Worm (Caenorhabditis elegans): ENCODE measurements around the gene fbxa-170.

Gene fbxa-170

DNA sequence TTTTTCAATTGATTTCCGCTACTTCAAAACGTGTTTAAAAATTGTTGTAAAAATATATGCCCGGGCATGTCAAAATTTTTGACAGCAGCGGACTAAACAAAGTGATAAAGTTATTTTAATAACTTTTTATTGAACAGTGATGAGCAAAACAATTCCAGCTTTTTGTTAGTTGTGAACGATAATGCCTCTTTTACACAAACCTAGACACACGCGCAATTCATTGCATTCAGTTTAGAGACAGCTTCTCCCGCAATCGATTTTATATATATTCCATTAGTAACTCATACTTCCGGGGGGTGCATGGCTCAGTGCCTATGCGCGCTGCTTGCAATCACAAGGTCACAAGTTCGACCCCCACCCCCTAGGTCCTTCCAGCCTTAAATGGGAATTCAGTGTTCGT lies 23.8 kb downstream of the fbxa-170 start, which contains the start of gene ZK380.6:
ZK380.6 (plus strand) TSS at position 301 of the 400 bp plus-strand sequence.
- TF ChIP-seq mls-2 (tag; optimal IDR thresholded peaks at IDR 0.05) (no peak), hlh-1 (tag; optimal IDR thresholded peaks at IDR 0.05) (no peak), snpc-4 (tag; optimal IDR thresholded peaks at IDR 0.05) (no peak), unc-39 (tag; optimal IDR thresholded peaks at IDR 0.05) (no peak), ces-1 (GFP tag; optimal IDR thresholded peaks at IDR 0.05) (no peak), bed-3 (GFP tag; optimal IDR thresholded peaks at IDR 0.05) (no peak), elt-1 (tag; optimal IDR thresholded peaks at IDR 0.05; ENCODE audit: borderline replicate concordance, insufficient read depth) (no peak), ztf-11 (tag; optimal IDR thresholded peaks at IDR 0.05) (no peak), M03D4.4 (tag; optimal IDR thresholded peaks at IDR 0.05) (no peak), mab-5 (tag; optimal IDR thresholded peaks at IDR 0.05) (no peak), unc-62 (GFP tag; optimal IDR thresholded peaks at IDR 0.05) (no peak), lin-32 (GFP tag; optimal IDR thresholded peaks at IDR 0.05) (no peak), elt-3 (tag; optimal IDR thresholded peaks at IDR 0.05) (no peak), nhr-2 (tag; optimal IDR thresholded peaks at IDR 0.05) (no peak), unc-120 (tag; optimal IDR thresholded peaks at IDR 0.05; ENCODE audit: poor library complexity, severe bottlenecking) (no peak)

DNA sequence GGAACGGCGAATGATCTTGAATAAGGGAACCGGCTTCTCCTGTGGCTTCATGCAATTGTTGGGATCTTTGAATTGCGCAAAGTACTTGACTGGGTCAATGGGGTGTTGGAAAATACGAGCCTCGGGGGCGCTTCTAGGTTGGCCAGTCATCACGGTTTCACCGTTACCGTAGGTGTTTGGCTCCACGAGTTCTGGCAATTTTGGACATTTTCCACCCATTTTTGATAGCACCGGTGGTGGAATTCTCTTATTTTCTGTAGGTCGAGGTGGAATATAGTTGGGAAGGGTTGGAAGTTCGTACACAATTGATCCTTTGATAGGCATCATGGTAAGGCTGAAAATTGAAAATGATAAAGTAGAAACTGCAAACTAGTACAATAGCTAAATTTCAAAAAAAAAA lies 26.3 kb downstream of the fbxa-170 start, which contains the start of gene ZK380.4:
ZK380.4 (minus strand) TSS at position 327 of the 400 bp plus-strand sequence.
- TF ChIP-seq nhr-12 (tag; optimal IDR thresholded peaks at IDR 0.05) (no peak), ham-2 (GFP tag; optimal IDR thresholded peaks at IDR 0.05) (no peak)

DNA sequence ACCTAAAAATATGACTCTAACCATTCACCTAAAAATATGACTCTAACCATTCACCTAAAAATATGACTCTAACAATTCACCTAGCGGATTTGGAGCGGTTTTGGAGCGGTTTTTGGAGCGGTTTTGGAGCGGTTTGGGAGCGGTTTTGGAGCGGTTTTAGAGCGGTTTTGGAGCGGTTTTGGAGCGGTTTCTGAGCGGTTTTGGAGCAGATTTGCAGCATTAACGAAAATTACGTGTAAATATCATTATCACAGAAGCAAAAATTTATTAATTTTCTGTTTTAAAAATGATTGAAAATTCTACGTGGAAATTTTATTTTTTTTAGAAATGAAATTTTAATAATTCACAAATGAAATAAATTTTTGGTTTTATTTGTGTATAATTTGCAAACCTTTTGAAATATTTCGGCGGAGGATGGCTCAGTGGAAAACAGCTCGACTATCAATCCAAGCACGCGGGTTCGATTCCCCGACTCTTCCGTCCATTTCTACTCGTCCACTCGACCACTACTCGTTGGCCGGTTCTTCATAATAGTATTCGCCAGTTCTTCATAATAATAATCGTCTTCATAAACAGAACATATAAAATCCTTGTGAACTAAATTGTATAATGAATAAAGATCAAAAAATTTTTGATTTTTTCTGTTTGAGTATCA lies 34.4 kb downstream of the fbxa-170 start:
- TF ChIP-seq snpc-4 (tag; optimal IDR thresholded peaks at IDR 0.05) (no peak), bed-3 (GFP tag; optimal IDR thresholded peaks at IDR 0.05) (no peak), ceh-83 (GFP tag; optimal IDR thresholded peaks at IDR 0.05) (no peak), unc-120 (tag; optimal IDR thresholded peaks at IDR 0.05; ENCODE audit: poor library complexity, severe bottlenecking) (no peak), tbx-8 (GFP tag; optimal IDR thresholded peaks at IDR 0.05) (no peak), nhr-76 (tag; optimal IDR thresholded peaks at IDR 0.05) (no peak), ham-2 (GFP tag; optimal IDR thresholded peaks at IDR 0.05) (no peak), unc-39 (tag; optimal IDR thresholded peaks at IDR 0.05) (no peak), blmp-1 (tag; optimal IDR thresholded peaks at IDR 0.05) (no peak), hlh-1 (tag; optimal IDR thresholded peaks at IDR 0.05) (no peak), drap-1 (GFP tag; optimal IDR thresholded peaks at IDR 0.05) (no peak)

DNA sequence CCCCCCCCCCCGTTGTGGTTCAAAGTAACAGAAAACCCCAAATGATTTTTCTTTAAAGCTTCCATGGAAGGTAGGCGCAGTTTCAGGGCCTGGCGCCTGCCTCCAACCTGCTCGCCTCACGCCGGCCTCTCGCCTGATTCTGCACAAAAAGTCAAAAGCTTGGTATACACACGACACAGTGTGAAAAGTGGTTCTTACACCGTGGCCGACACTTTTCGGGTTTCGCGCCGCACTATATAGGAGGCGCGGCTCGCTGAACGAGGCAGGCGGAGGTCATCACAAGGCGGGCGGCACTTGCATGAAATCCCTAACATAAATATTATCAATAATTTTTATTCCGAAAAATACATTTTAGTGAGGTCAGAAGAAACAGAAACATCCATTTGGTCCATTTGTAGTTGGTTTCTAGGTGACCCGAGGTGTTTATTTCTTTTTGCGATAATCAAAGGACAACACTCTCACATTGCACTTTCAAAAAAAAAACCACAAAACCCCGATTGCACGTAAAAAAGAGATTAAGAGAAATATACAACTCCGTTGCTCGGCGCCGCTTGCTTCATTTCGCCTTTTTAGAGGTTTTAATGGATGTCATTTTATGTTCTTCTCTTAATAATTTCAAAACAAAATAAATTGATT lies 46.9 kb downstream of the fbxa-170 start, which contains the start of gene ZK380.2:
ZK380.2 (plus strand) TSS at position 586 of the 636 bp plus-strand sequence.
- TF ChIP-seq flh-1 (GFP tag; optimal IDR thresholded peaks at IDR 0.05) = no peak
- no peak for TF ChIP-seq unc-39 (tag; optimal IDR thresholded peaks at IDR 0.05)
- TF ChIP-seq ham-2 (GFP tag; optimal IDR thresholded peaks at IDR 0.05) = no peak
- no peak for TF ChIP-seq ceh-39 (tag; optimal IDR thresholded peaks at IDR 0.05)
- TF ChIP-seq nhr-2 (tag; optimal IDR thresholded peaks at IDR 0.05) = no peak
- TF ChIP-seq tbx-8 (GFP tag; optimal IDR thresholded peaks at IDR 0.05) = no peak

DNA sequence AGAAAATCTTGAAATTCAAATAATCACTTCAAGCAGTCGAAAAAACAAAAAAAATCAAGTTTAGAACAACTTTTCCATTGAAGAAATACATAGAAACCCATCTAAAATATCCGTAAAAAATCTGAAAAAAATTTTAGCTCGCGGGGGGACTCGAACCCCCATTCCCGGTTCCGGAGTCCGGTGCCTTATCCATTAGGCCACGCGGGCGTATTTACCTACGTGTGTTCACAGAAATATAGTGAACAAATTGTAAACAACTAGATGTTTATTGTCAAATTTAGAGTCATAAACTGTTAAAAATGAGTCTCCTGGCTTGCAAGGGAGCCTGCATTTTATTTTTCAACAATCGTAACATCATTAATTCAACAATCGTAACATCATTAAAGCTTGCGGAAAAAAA lies 48.2 kb downstream of the fbxa-170 start:
- no peak for TF ChIP-seq hlh-1 (tag; optimal IDR thresholded peaks at IDR 0.05)
- no peak for TF ChIP-seq zip-8 (tag; optimal IDR thresholded peaks at IDR 0.05)

DNA sequence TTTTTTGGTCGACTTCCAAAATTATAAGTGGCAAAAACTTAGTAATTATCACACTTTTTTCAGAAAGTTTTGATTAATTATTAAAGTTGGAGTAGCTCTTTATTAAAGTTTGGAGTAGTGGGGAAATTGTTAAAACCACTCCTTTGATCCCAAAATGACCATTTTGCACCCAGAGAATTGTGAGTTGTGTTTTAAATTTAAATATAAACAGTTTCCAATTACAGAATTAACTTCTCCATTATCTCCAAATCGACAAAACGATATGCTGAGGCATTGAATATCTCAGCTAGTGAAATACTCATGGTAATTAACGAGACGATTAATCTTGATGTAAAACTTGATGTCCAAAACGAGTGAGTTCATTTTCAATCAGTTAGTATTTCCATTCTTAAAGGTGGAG lies 50.1 kb downstream of the fbxa-170 start, which contains the start of gene fbxb-58:
fbxb-58 (plus strand) TSS at position 301 of the 400 bp plus-strand sequence.
- TF ChIP-seq unc-39 (tag; optimal IDR thresholded peaks at IDR 0.05) = no peak
- TF ChIP-seq drap-1 (GFP tag; optimal IDR thresholded peaks at IDR 0.05) = no peak
- TF ChIP-seq tbx-8 (GFP tag; optimal IDR thresholded peaks at IDR 0.05) = no peak
- TF ChIP-seq mep-1 (tag; optimal IDR thresholded peaks at IDR 0.05) = no peak
- no peak for TF ChIP-seq pha-4 (tag; optimal IDR thresholded peaks at IDR 0.05)
- no peak for TF ChIP-seq lin-32 (GFP tag; optimal IDR thresholded peaks at IDR 0.05)
- TF ChIP-seq nhr-28 (tag; optimal IDR thresholded peaks at IDR 0.05) = no peak
